Worm (Caenorhabditis elegans) whole organism, dauer: Measurements from ENCODE around the gene ceh-40.

ENCODE experiments used
- unc-62 ChIP-seq: sonication (generic microtip); optimal IDR thresholded peaks from 2 replicates; lab custom pipeline; 2017; ENCODE audit warnings: missing biosample characterization, missing genetic modification reagents, missing genetic modification characterization

Gene ceh-40

ce11 chrX:12296392-12296791, 24.2 kb downstream of the ceh-40 start, which contains the start of gene W06D11.2:
Gene W06D11.2 (minus strand): TSS chrX:12296730.
- TF ChIP-seq unc-62, result no peak

- TF ChIP-seq unc-62, result no peak
Measured at ce11 chrX:12294263-12294662, 26.3 kb downstream of the ceh-40 start, which contains the start of gene W06D11.1. Gene W06D11.1 (plus strand): TSS chrX:12294563.

ce11 chrX:12290539-12290938, 30.0 kb downstream of the ceh-40 start, which contains the start of gene C04B4.4:
Gene C04B4.4 (plus strand): TSS chrX:12290839.
- no peak for TF ChIP-seq unc-62

ce11 chrX:12288254-12288653, 32.3 kb downstream of the ceh-40 start, which contains the start of gene C04B4.5:
Gene C04B4.5 (minus strand): TSS chrX:12288354.
- TF ChIP-seq unc-62, result no peak

- TF ChIP-seq unc-62, result no peak
Measured at ce11 chrX:12285496-12285895, 35.1 kb downstream of the ceh-40 start, which contains the start of gene lips-2. Gene lips-2 (plus strand): TSS chrX:12285796.

ce11 chrX:12284161-12284560, 36.4 kb downstream of the ceh-40 start:
- TF ChIP-seq unc-62, result no peak

ce11 chrX:12282911-12283310, 37.7 kb downstream of the ceh-40 start, which contains the start of gene C04B4.2:
Gene C04B4.2 (plus strand): TSS chrX:12283281.
- TF ChIP-seq unc-62, result no peak

ce11 chrX:12280477-12280876, 40.1 kb downstream of the ceh-40 start, which contains the start of gene C04B4.1:
Gene C04B4.1 (plus strand): TSS chrX:12280777.
- no peak for TF ChIP-seq unc-62

- TF ChIP-seq unc-62, result no peak
Measured at ce11 chrX:12275577-12275976, 45.0 kb downstream of the ceh-40 start, which contains the start of gene C04B4.6. Gene C04B4.6 (minus strand): TSS chrX:12275677.

- TF ChIP-seq unc-62, result no peak
Measured at ce11 chrX:12273870-12274269, 46.7 kb downstream of the ceh-40 start, which contains the start of gene H19J13.2. Gene H19J13.2 (minus strand): TSS chrX:12273970.

- no peak for TF ChIP-seq unc-62
Measured at ce11 chrX:12270841-12271240, 49.7 kb downstream of the ceh-40 start, which contains the start of gene otpl-8. Gene otpl-8 (minus strand): TSS chrX:12270941.
